Fruit fly (Drosophila melanogaster) whole organism, embryonic: ENCODE data around the gene CG2794.
A peak's percentile ranks its signal among the peaks of the same experiment; 100 is the strongest.

ENCODE experiments used
- Atf-2 ChIP-seq: fragments of 200-800 bp; sonication (Bioruptor generic); optimal IDR thresholded peaks from 2 replicates; lab custom pipeline; 2016; ENCODE audit warnings: missing biosample characterization, missing genetic modification characterization
- B-H1 ChIP-seq: fragments of 200-800 bp; sonication (Bioruptor generic); IDR thresholded peaks from 3 replicates; pipeline ENCODE4 v1.3.6; 2022; ENCODE audit warnings: missing biosample characterization, missing genetic modification characterization
- Bteb2 ChIP-seq: fragments of 200-800 bp; sonication (Bioruptor generic); optimal IDR thresholded peaks from 2 replicates; lab custom pipeline; 2016; ENCODE audit warnings: missing biosample characterization, missing genetic modification characterization
- CG1024 ChIP-seq: fragments of 200-800 bp; sonication (Bioruptor generic); IDR thresholded peaks from 2 replicates; pipeline ENCODE4 v1.3.6; 2022; ENCODE audit warnings: missing biosample characterization, missing genetic modification characterization
- CG10959 ChIP-seq: fragments of 200-800 bp; sonication (Bioruptor generic); IDR thresholded peaks from 2 replicates; pipeline ENCODE4 v1.3.6; 2022; ENCODE audit warnings: missing biosample characterization, missing genetic modification characterization
- CG11695 ChIP-seq: fragments of 200-800 bp; sonication (Bioruptor generic); IDR thresholded peaks from 3 replicates; pipeline ENCODE4 v1.3.6; 2022; ENCODE audit warnings: missing biosample characterization, missing genetic modification characterization
- CG12155 ChIP-seq: fragments of 200-800 bp; sonication (Bioruptor generic); optimal IDR thresholded peaks from 3 replicates; lab custom pipeline; 2016; ENCODE audit warnings: missing biosample characterization, missing genetic modification characterization
- CG12659 ChIP-seq: fragments of 200-800 bp; sonication (Bioruptor generic); optimal IDR thresholded peaks from 3 replicates; lab custom pipeline; 2017; ENCODE audit warnings: mild to moderate bottlenecking, missing biosample characterization, missing genetic modification reagents, missing genetic modification characterization
- CG13123 ChIP-seq: fragments of 200-800 bp; sonication (Bioruptor generic); optimal IDR thresholded peaks from 2 replicates; lab custom pipeline; 2016; ENCODE audit warnings: missing biosample characterization, missing genetic modification characterization
- CG15696 ChIP-seq: fragments of 200-800 bp; sonication (Bioruptor generic); optimal IDR thresholded peaks from 2 replicates; lab custom pipeline; 2019; ENCODE audit warnings: missing biosample characterization, mild to moderate bottlenecking, missing genetic modification characterization, moderate library complexity
- CG16779 ChIP-seq: fragments of 200-800 bp; sonication (Bioruptor generic); IDR thresholded peaks from 2 replicates; pipeline ENCODE4 v1.3.6; 2022; ENCODE audit warnings: missing biosample characterization, missing genetic modification characterization
- CG16813 ChIP-seq: fragments of 200-800 bp; sonication (Bioruptor generic); IDR thresholded peaks from 3 replicates; pipeline ENCODE4 v1.3.6; 2022; ENCODE audit warnings: missing biosample characterization, missing genetic modification characterization; ENCODE audit not compliant: partially characterized antibody
- CG17186 ChIP-seq: fragments of 200-800 bp; sonication (Bioruptor generic); optimal IDR thresholded peaks from 3 replicates; lab custom pipeline; 2017; ENCODE audit warnings: missing biosample characterization, missing genetic modification reagents, missing genetic modification characterization
- CG17802 ChIP-seq: fragments of 200-800 bp; sonication (Bioruptor generic); optimal IDR thresholded peaks from 2 replicates; lab custom pipeline; 2018; ENCODE audit warnings: missing biosample characterization, mild to moderate bottlenecking, missing genetic modification characterization, moderate library complexity
- CG30020 ChIP-seq: fragments of 200-800 bp; optimal IDR thresholded peaks from 2 replicates; lab custom pipeline; 2019; ENCODE audit warnings: missing biosample characterization, mild to moderate bottlenecking, missing genetic modification characterization, moderate library complexity
- CG30431 ChIP-seq: fragments of 200-800 bp; sonication (Bioruptor generic); optimal IDR thresholded peaks from 2 replicates; lab custom pipeline; 2017; ENCODE audit warnings: missing biosample characterization, missing genetic modification characterization
- CG6654 ChIP-seq: fragments of 200-800 bp; sonication (Bioruptor generic); optimal IDR thresholded peaks from 2 replicates; lab custom pipeline; 2017; ENCODE audit warnings: missing biosample characterization, mild to moderate bottlenecking, missing genetic modification characterization
- CG7271 ChIP-seq: fragments of 200-800 bp; sonication (Bioruptor generic); optimal IDR thresholded peaks from 2 replicates; lab custom pipeline; 2018; ENCODE audit warnings: missing biosample characterization, mild to moderate bottlenecking, missing genetic modification characterization, moderate library complexity
- CG7357 ChIP-seq: fragments of 200-800 bp; sonication (Bioruptor generic); IDR thresholded peaks from 3 replicates; pipeline ENCODE4 v1.3.6; 2022; ENCODE audit warnings: missing biosample characterization, missing genetic modification characterization
- CG9215 ChIP-seq: fragments of 200-800 bp; sonication (Bioruptor generic); IDR thresholded peaks from 2 replicates; pipeline ENCODE4 v1.3.6; 2022; ENCODE audit warnings: missing biosample characterization, missing genetic modification characterization
- Dref ChIP-seq: fragments of 200-800 bp; sonication (Bioruptor generic); IDR thresholded peaks from 2 replicates; pipeline ENCODE4 v1.3.6; 2022; ENCODE audit warnings: missing biosample characterization, missing genetic modification characterization
- GATAe ChIP-seq: fragments of 200-800 bp; sonication (Bioruptor generic); conservative IDR thresholded peaks from 2 replicates; pipeline ENCODE4 v1.3.6; 2022; ENCODE audit warnings: missing biosample characterization, missing genetic modification characterization
- Hey ChIP-seq: fragments of 200-800 bp; sonication (Bioruptor generic); optimal IDR thresholded peaks from 3 replicates; lab custom pipeline; 2018; ENCODE audit warnings: missing biosample characterization, mild to moderate bottlenecking, missing genetic modification characterization
- Mrtf ChIP-seq: fragments of 200-800 bp; sonication (Bioruptor generic); IDR thresholded peaks from 3 replicates; pipeline ENCODE4 v1.3.6; 2022; ENCODE audit warnings: missing biosample characterization, missing genetic modification characterization
- Optix ChIP-seq: fragments of 200-800 bp; sonication (Bioruptor generic); IDR thresholded peaks from 3 replicates; pipeline ENCODE4 v1.3.6; 2022; ENCODE audit warnings: missing biosample characterization, missing genetic modification characterization
- Pdp1 ChIP-seq, 2 experiments: fragments of 200-800 bp; sonication (Bioruptor generic); optimal IDR thresholded peaks; 3 replicates each; lab custom pipeline; 2016; ENCODE audit warnings: missing biosample characterization in 2 of 2, missing genetic modification characterization in 2 of 2, mild to moderate bottlenecking in 1 of 2, moderate library complexity in 1 of 2
- Rx ChIP-seq: fragments of 200-800 bp; sonication (Bioruptor generic); IDR thresholded peaks from 2 replicates; pipeline ENCODE4 v1.3.6; 2022; ENCODE audit warnings: missing biosample characterization, missing genetic modification characterization
- Tbp ChIP-seq: fragments of >200 bp; optimal IDR thresholded peaks from 2 replicates; lab custom pipeline; 2018; ENCODE audit warnings: missing biosample characterization, missing genetic modification characterization
- Trl ChIP-seq, 3 experiments: fragments of >200 bp in 2 of 3; fragments of 200-800 bp in 1 of 3; sonication (Bioruptor generic) in 1 of 3; optimal IDR thresholded peaks; 2 replicates in 1 of 3; 3 replicates in 2 of 3; lab custom pipeline; 2016 to 2017; ENCODE audit warnings: missing biosample characterization in 1 of 3, missing genetic modification characterization in 1 of 3
- crol ChIP-seq: fragments of 200-800 bp; sonication (Bioruptor generic); IDR thresholded peaks from 2 replicates; pipeline ENCODE4 v1.3.6; 2022; ENCODE audit warnings: missing biosample characterization, missing genetic modification characterization
- da ChIP-seq: fragments of 200-800 bp; sonication (Bioruptor generic); optimal IDR thresholded peaks from 2 replicates; lab custom pipeline; 2016; ENCODE audit warnings: missing biosample characterization, missing genetic modification characterization
- en ChIP-seq: fragments of 200-800 bp; sonication (Bioruptor generic); optimal IDR thresholded peaks from 2 replicates; lab custom pipeline; 2016; ENCODE audit warnings: missing biosample characterization, missing genetic modification characterization
- ewg ChIP-seq: fragments of 200-800 bp; sonication (Bioruptor generic); optimal IDR thresholded peaks from 3 replicates; lab custom pipeline; 2017; ENCODE audit warnings: mild to moderate bottlenecking, missing biosample characterization, missing genetic modification reagents, missing genetic modification characterization
- exex ChIP-seq: fragments of 200-800 bp; sonication (Bioruptor generic); optimal IDR thresholded peaks from 4 replicates; lab custom pipeline; 2018; ENCODE audit warnings: missing biosample characterization, mild to moderate bottlenecking, missing genetic modification characterization, moderate library complexity
- gt ChIP-seq: fragments of 200-800 bp; sonication (Bioruptor generic); IDR thresholded peaks from 2 replicates; pipeline ENCODE4 v1.3.6; 2022; ENCODE audit warnings: missing biosample characterization, missing genetic modification characterization
- jumu ChIP-seq: fragments of 200-800 bp; sonication (Bioruptor generic); optimal IDR thresholded peaks from 3 replicates; lab custom pipeline; 2016; ENCODE audit warnings: missing biosample characterization, missing genetic modification characterization
- luna ChIP-seq: fragments of 200-800 bp; sonication (Bioruptor generic); optimal IDR thresholded peaks from 2 replicates; lab custom pipeline; 2016; ENCODE audit warnings: missing biosample characterization, missing genetic modification characterization
- nerfin-2 ChIP-seq: fragments of 200-800 bp; sonication (Bioruptor generic); IDR thresholded peaks from 2 replicates; pipeline ENCODE4 v1.3.6; 2022; ENCODE audit warnings: missing biosample characterization, missing genetic modification characterization; ENCODE audit not compliant: partially characterized antibody
- odd ChIP-seq: fragments of 200-800 bp; sonication (Bioruptor generic); optimal IDR thresholded peaks from 2 replicates; lab custom pipeline; 2017; ENCODE audit warnings: missing biosample characterization, mild to moderate bottlenecking, missing genetic modification characterization
- pfk ChIP-seq: fragments of 200-800 bp; sonication (Bioruptor generic); optimal IDR thresholded peaks from 2 replicates; lab custom pipeline; 2018; ENCODE audit warnings: missing biosample characterization, mild to moderate bottlenecking, missing genetic modification characterization, moderate library complexity
- prd ChIP-seq, 3 experiments: fragments of >200 bp in 2 of 3; fragments of 200-800 bp in 1 of 3; sonication (Bioruptor generic) in 1 of 3; optimal IDR thresholded peaks in 2 of 3; IDR thresholded peaks in 1 of 3; 2 replicates in 2 of 3; 3 replicates in 1 of 3; pipeline versions ENCODE4 v1.3.6 to Lab custom; 2017 to 2022; ENCODE audit warnings: missing biosample characterization in 1 of 3, missing genetic modification characterization in 1 of 3
- pum ChIP-seq: fragments of 200-800 bp; sonication (Bioruptor generic); optimal IDR thresholded peaks from 2 replicates; lab custom pipeline; 2016; ENCODE audit warnings: missing biosample characterization, missing genetic modification characterization
- shn ChIP-seq: fragments of 200-800 bp; sonication (Bioruptor generic); optimal IDR thresholded peaks from 3 replicates; lab custom pipeline; 2016; ENCODE audit warnings: missing biosample characterization, missing genetic modification characterization
- sisA ChIP-seq: fragments of 200-800 bp; sonication (Bioruptor generic); IDR thresholded peaks from 2 replicates; pipeline ENCODE4 v1.3.6; 2022; ENCODE audit warnings: missing biosample characterization, missing genetic modification characterization
- sob ChIP-seq: fragments of 200-800 bp; sonication (Bioruptor generic); IDR thresholded peaks from 2 replicates; pipeline ENCODE4 v1.3.6; 2022; ENCODE audit warnings: missing biosample characterization, missing genetic modification characterization
- ssp ChIP-seq: fragments of 200-800 bp; sonication (Bioruptor generic); IDR thresholded peaks from 2 replicates; pipeline ENCODE4 v1.3.6; 2022; ENCODE audit warnings: missing biosample characterization, missing genetic modification characterization
- tgo ChIP-seq: fragments of 200-800 bp; sonication (Bioruptor generic); IDR thresholded peaks from 3 replicates; pipeline ENCODE4 v1.3.6; 2022; ENCODE audit warnings: missing biosample characterization, missing genetic modification characterization
- tin ChIP-seq: fragments of 200-800 bp; sonication (Bioruptor generic); optimal IDR thresholded peaks from 3 replicates; lab custom pipeline; 2016; ENCODE audit warnings: missing biosample characterization, missing genetic modification characterization
- twi ChIP-seq: fragments of 200-800 bp; optimal IDR thresholded peaks from 2 replicates; lab custom pipeline; 2019; ENCODE audit warnings: missing biosample characterization, mild to moderate bottlenecking, missing genetic modification characterization, moderate library complexity

CG2794 gene

DNA sequence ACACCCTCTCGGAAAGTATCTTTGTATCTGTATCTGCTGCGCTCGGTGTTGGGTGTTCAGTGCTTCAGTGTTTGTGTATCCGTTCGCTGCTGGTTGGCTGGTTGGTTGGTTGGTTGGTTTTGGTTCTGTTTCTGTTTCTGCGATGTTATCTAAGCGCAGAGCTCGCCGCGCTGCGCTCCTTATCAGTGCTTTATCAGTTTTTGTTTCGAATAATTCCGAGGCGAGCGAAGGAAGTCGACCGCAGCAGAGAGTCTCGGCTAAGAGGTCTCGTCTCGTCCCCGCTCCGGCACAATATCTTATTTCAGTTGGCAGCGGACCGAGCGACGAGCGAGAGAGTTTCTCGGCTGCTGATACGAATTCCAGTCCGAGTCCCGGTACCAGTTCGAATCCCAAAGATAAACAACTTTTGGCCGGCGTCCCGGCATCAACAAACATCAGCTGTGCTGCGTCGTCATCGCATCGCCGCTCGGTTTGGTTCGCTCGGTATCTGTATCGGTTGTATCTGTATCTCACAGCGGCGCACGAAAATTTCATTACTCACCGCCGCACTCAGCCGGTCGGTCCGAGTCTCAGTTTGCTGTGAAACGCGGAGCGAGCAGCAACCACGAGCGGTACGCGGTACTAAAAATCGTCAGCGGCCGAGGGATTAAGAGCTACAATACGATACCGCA is 40.7 kb upstream of the CG2794 start (continued):
- no peak for TF ChIP-seq CG16813 (GFP tag; lab: Robert Waterston, UW)
- TF ChIP-seq Mrtf (GFP tag; lab: Robert Waterston, UW), result no peak
- no peak for TF ChIP-seq Bteb2 (GFP tag; lab: Kevin White, UChicago)
- no peak for TF ChIP-seq CG30020 (tag; lab: Kevin White, UChicago)
- no peak for TF ChIP-seq Hey (tag; lab: Kevin White, UChicago)
- peak; percentile 25 for TF ChIP-seq pfk
- TF ChIP-seq en, result no peak
- peak; percentile 13 for TF ChIP-seq da (GFP tag; lab: Kevin White, UChicago)
- TF ChIP-seq sisA, result no peak
- peak; percentile 21 for TF ChIP-seq CG7271
- TF ChIP-seq Rx (GFP tag; lab: Robert Waterston, UW), result no peak
- TF ChIP-seq CG15696 (tag; lab: Kevin White, UChicago), result no peak
- peak; percentile 43 for TF ChIP-seq odd (GFP tag; lab: Kevin White, UChicago)
- no peak for TF ChIP-seq CG10959 (GFP tag; lab: Robert Waterston, UW)
- TF ChIP-seq jumu (GFP tag; lab: Kevin White, UChicago), result no peak
- TF ChIP-seq CG17802 (tag; lab: Kevin White, UChicago), result no peak
- no peak for TF ChIP-seq CG7357 (GFP tag; lab: Robert Waterston, UW)
- TF ChIP-seq CG30431 (GFP tag; lab: Kevin White, UChicago), result no peak
- no peak for TF ChIP-seq CG12155 (GFP tag; lab: Kevin White, UChicago)
- TF ChIP-seq CG16779 (GFP tag; lab: Robert Waterston, UW), result 0 out of 2 replicates have a peak, but pooled peaks have one; percentile 19
- TF ChIP-seq crol, result peak; percentile 56
- TF ChIP-seq prd (optimal IDR thresholded peaks at IDR 0.05; lab: Kevin White, UChicago), result no peak
- 0 out of 3 replicates have a peak, but pooled peaks have one; percentile 25 for TF ChIP-seq prd (GFP tag; IDR thresholded peaks at IDR 0.05; lab: Robert Waterston, UW)
- TF ChIP-seq CG6654 (GFP tag; lab: Kevin White, UChicago), result no peak
- 0 out of 2 replicates have a peak, but pooled peaks have one; percentile 8 for TF ChIP-seq GATAe (GFP tag; lab: Robert Waterston, UW)
- no peak for TF ChIP-seq tin (GFP tag; lab: Kevin White, UChicago)
- TF ChIP-seq CG17186 (GFP tag; lab: Kevin White, UChicago), result no peak
- 0 out of 3 replicates have a peak, but pooled peaks have one; percentile 36 for TF ChIP-seq Optix
- peak in 1 of 2 experiments; percentile 59 for TF ChIP-seq Pdp1 (GFP tag; optimal IDR thresholded peaks at IDR 0.05; lab: Kevin White, UChicago)
- TF ChIP-seq twi (tag; lab: Kevin White, UChicago), result no peak
- peak; percentile 15 for TF ChIP-seq CG12659
- TF ChIP-seq luna, result no peak
- peak; percentile 53 for TF ChIP-seq ewg (GFP tag; lab: Kevin White, UChicago)
- peak; percentile 77 for TF ChIP-seq exex
- no peak for TF ChIP-seq CG13123 (GFP tag; lab: Kevin White, UChicago)
- peak; percentile 61 for TF ChIP-seq shn
- TF ChIP-seq Dref (GFP tag; lab: Robert Waterston, UW), result no peak
- TF ChIP-seq Trl (optimal IDR thresholded peaks at IDR 0.05; lab: Kevin White, UChicago), result peak; percentile 52 to 75
- peak; percentile 63 for TF ChIP-seq Trl (GFP tag; optimal IDR thresholded peaks at IDR 0.05; lab: Kevin White, UChicago)
- TF ChIP-seq ssp (GFP tag; lab: Robert Waterston, UW), result no peak
- TF ChIP-seq CG11695, result peak; percentile 32; the same call in 2 of the 3 replicates
- TF ChIP-seq Tbp, result no peak
- no peak; the same call in 2 of the 3 replicates for TF ChIP-seq B-H1
- TF ChIP-seq nerfin-2 (GFP tag; lab: Robert Waterston, UW), result peak; percentile 32; the same call in 1 of the 2 replicates
- peak; percentile 26 for TF ChIP-seq Atf-2
- TF ChIP-seq CG1024 (GFP tag; lab: Robert Waterston, UW), result peak; percentile 28; the same call in 1 of the 2 replicates
- TF ChIP-seq CG9215, result no peak
- no peak for TF ChIP-seq tgo (GFP tag; lab: Robert Waterston, UW)
- peak; percentile 60; the same call in 1 of the 2 replicates for TF ChIP-seq sob (GFP tag; lab: Robert Waterston, UW)
- no peak for TF ChIP-seq pum (GFP tag; lab: Kevin White, UChicago)
- no peak for TF ChIP-seq gt
